Worm (Caenorhabditis elegans) whole organism, L2 larva: ENCODE measurements around the gene H03G16.6.

Experiments
- C34F6.9 ChIP-seq: fragments of 150-350 bp; optimal IDR thresholded peaks from 2 replicates; lab custom pipeline; 2014; ENCODE audit warnings: missing biosample characterization, missing genetic modification characterization
- F13H6.1 ChIP-seq: sonication (generic microtip); optimal IDR thresholded peaks from 2 replicates; lab custom pipeline; 2016; ENCODE audit warnings: missing genetic modification characterization, missing compliant biosample characterization
- R02D3.7 ChIP-seq: fragments of 150-350 bp; optimal IDR thresholded peaks from 2 replicates; lab custom pipeline; 2014; ENCODE audit warnings: missing biosample characterization, missing genetic modification characterization
- Y55F3AM.14 ChIP-seq: fragments of 200-800 bp; sonication (Bioruptor generic); optimal IDR thresholded peaks from 2 replicates; lab custom pipeline; 2018; ENCODE audit warnings: mild to moderate bottlenecking, missing genetic modification characterization, missing compliant biosample characterization
- ZK546.5 ChIP-seq: sonication (generic microtip); optimal IDR thresholded peaks from 2 replicates; lab custom pipeline; 2017; ENCODE audit warnings: missing biosample characterization, missing genetic modification characterization
- alr-1 ChIP-seq: fragments of 150-350 bp; optimal IDR thresholded peaks from 2 replicates; lab custom pipeline; 2014; ENCODE audit warnings: missing biosample characterization, missing genetic modification characterization
- aly-2 ChIP-seq: fragments of 150-350 bp; optimal IDR thresholded peaks from 2 replicates; lab custom pipeline; 2014; ENCODE audit warnings: missing biosample characterization, missing genetic modification characterization
- blmp-1 ChIP-seq: sonication (generic microtip); optimal IDR thresholded peaks from 2 replicates; lab custom pipeline; 2017; ENCODE audit warnings: missing genetic modification characterization, mild to moderate bottlenecking, missing compliant biosample characterization, antibody characterized with exemption, moderate library complexity; ENCODE audit not compliant: insufficient read depth
- ceh-16 ChIP-seq: fragments of 150-350 bp; optimal IDR thresholded peaks from 2 replicates; lab custom pipeline; 2014; ENCODE audit warnings: missing biosample characterization, missing genetic modification characterization
- ceh-82 ChIP-seq: fragments of 150-350 bp; optimal IDR thresholded peaks from 2 replicates; lab custom pipeline; 2014; ENCODE audit warnings: missing biosample characterization, missing genetic modification characterization
- crh-2 ChIP-seq: sonication (generic microtip); optimal IDR thresholded peaks from 2 replicates; lab custom pipeline; 2017; ENCODE audit warnings: missing biosample characterization, missing genetic modification characterization
- dmd-4 ChIP-seq: sonication (generic microtip); optimal IDR thresholded peaks from 2 replicates; lab custom pipeline; 2017; ENCODE audit warnings: missing biosample characterization, missing genetic modification characterization
- egl-27 ChIP-seq: sonication (generic microtip); optimal IDR thresholded peaks from 3 replicates; lab custom pipeline; 2017; ENCODE audit warnings: missing biosample characterization, missing genetic modification reagents, missing genetic modification characterization
- elt-1 ChIP-seq: fragments of 150-350 bp; optimal IDR thresholded peaks from 2 replicates; lab custom pipeline; 2014; ENCODE audit warnings: missing biosample characterization, missing genetic modification characterization
- fos-1 ChIP-seq: fragments of 150-350 bp; optimal IDR thresholded peaks from 2 replicates; lab custom pipeline; 2014; ENCODE audit warnings: missing biosample characterization, missing genetic modification characterization
- gmeb-1 ChIP-seq: fragments of 150-350 bp; optimal IDR thresholded peaks from 2 replicates; lab custom pipeline; 2014; ENCODE audit warnings: missing biosample characterization, missing genetic modification characterization
- lin-11 ChIP-seq: fragments of 150-350 bp; sonication (generic microtip); optimal IDR thresholded peaks from 2 replicates; lab custom pipeline; 2014; ENCODE audit warnings: missing biosample characterization, missing genetic modification characterization, inconsistent platforms, mixed read lengths
- lin-13 ChIP-seq: fragments of 150-350 bp; optimal IDR thresholded peaks from 2 replicates; lab custom pipeline; 2014; ENCODE audit warnings: missing biosample characterization, missing genetic modification reagents, missing genetic modification characterization
- lin-39 ChIP-seq: fragments of 150-350 bp; optimal IDR thresholded peaks from 2 replicates; lab custom pipeline; 2014; ENCODE audit warnings: missing biosample characterization, missing genetic modification reagents, missing genetic modification characterization
- lsy-2 ChIP-seq, 2 experiments: fragments of 150-350 bp in 1 of 2; sonication (generic microtip) in 1 of 2; optimal IDR thresholded peaks; 2 replicates each; lab custom pipeline; 2014 to 2017; ENCODE audit warnings: missing biosample characterization in 2 of 2, missing genetic modification characterization in 2 of 2
- mab-5 ChIP-seq: fragments of 150-350 bp; optimal IDR thresholded peaks from 2 replicates; lab custom pipeline; 2014; ENCODE audit warnings: missing biosample characterization, missing genetic modification characterization
- mbf-1 ChIP-seq: sonication (generic microtip); optimal IDR thresholded peaks from 2 replicates; lab custom pipeline; 2017; ENCODE audit warnings: missing biosample characterization, missing genetic modification characterization
- mdl-1 ChIP-seq, 2 experiments: fragments of 150-350 bp in 1 of 2; sonication (generic microtip) in 1 of 2; optimal IDR thresholded peaks; 2 replicates each; lab custom pipeline; 2017; ENCODE audit warnings: missing biosample characterization in 2 of 2, missing genetic modification characterization in 2 of 2
- nhr-10 ChIP-seq: sonication (generic microtip); optimal IDR thresholded peaks from 2 replicates; lab custom pipeline; 2017; ENCODE audit warnings: missing biosample characterization, missing genetic modification characterization
- nhr-11 ChIP-seq: fragments of 150-350 bp; optimal IDR thresholded peaks from 2 replicates; lab custom pipeline; 2014; ENCODE audit warnings: missing biosample characterization, missing genetic modification characterization
- nhr-12 ChIP-seq: fragments of 150-350 bp; optimal IDR thresholded peaks from 2 replicates; lab custom pipeline; 2014; ENCODE audit warnings: missing biosample characterization, missing genetic modification characterization
- nhr-129 ChIP-seq: fragments of 150-350 bp; optimal IDR thresholded peaks from 2 replicates; lab custom pipeline; 2014; ENCODE audit warnings: missing biosample characterization, missing genetic modification characterization
- nhr-21 ChIP-seq: fragments of 150-350 bp; optimal IDR thresholded peaks from 2 replicates; lab custom pipeline; 2014; ENCODE audit warnings: missing biosample characterization, missing genetic modification characterization
- nhr-23 ChIP-seq: fragments of 150-350 bp; optimal IDR thresholded peaks from 2 replicates; lab custom pipeline; 2014; ENCODE audit warnings: missing biosample characterization, missing genetic modification reagents, missing genetic modification characterization
- nhr-237 ChIP-seq: fragments of 150-350 bp; optimal IDR thresholded peaks from 2 replicates; lab custom pipeline; 2014; ENCODE audit warnings: missing biosample characterization, missing genetic modification characterization
- nhr-25 ChIP-seq: fragments of 150-350 bp; sonication (generic microtip); optimal IDR thresholded peaks from 3 replicates; lab custom pipeline; 2014; ENCODE audit warnings: missing biosample characterization, missing genetic modification characterization
- nhr-6 ChIP-seq: fragments of 150-350 bp; optimal IDR thresholded peaks from 2 replicates; lab custom pipeline; 2014; ENCODE audit warnings: missing biosample characterization, missing genetic modification characterization
- nhr-77 ChIP-seq: fragments of 150-350 bp; optimal IDR thresholded peaks from 2 replicates; lab custom pipeline; 2014; ENCODE audit warnings: missing biosample characterization, missing genetic modification characterization
- peb-1 ChIP-seq: fragments of 150-350 bp; optimal IDR thresholded peaks from 2 replicates; lab custom pipeline; 2014; ENCODE audit warnings: missing biosample characterization, missing genetic modification characterization
- sem-4 ChIP-seq: fragments of 150-350 bp; optimal IDR thresholded peaks from 2 replicates; lab custom pipeline; 2014; ENCODE audit warnings: missing biosample characterization, missing genetic modification reagents, missing genetic modification characterization
- skn-1 ChIP-seq: sonication (generic microtip); optimal IDR thresholded peaks from 2 replicates; lab custom pipeline; 2017; ENCODE audit warnings: missing biosample characterization, missing genetic modification characterization
- sma-3 ChIP-seq: sonication (generic microtip); optimal IDR thresholded peaks from 2 replicates; lab custom pipeline; 2016; ENCODE audit warnings: missing genetic modification reagents, missing genetic modification characterization, missing compliant biosample characterization
- sma-9 ChIP-seq, 2 experiments: fragments of 150-350 bp in 1 of 2; sonication (generic microtip) in 1 of 2; optimal IDR thresholded peaks; 2 replicates each; lab custom pipeline; 2014 to 2016; ENCODE audit warnings: missing genetic modification characterization in 2 of 2, mild to moderate bottlenecking in 1 of 2, missing biosample characterization in 1 of 2, missing compliant biosample characterization in 1 of 2, missing genetic modification reagents in 1 of 2, moderate library complexity in 1 of 2
- snpc-4 ChIP-seq: fragments of 150-350 bp; optimal IDR thresholded peaks from 2 replicates; lab custom pipeline; 2014; ENCODE audit warnings: missing biosample characterization, missing genetic modification characterization
- unc-39 ChIP-seq: fragments of 150-350 bp; optimal IDR thresholded peaks from 2 replicates; lab custom pipeline; 2014; ENCODE audit warnings: missing biosample characterization, missing genetic modification characterization
- unc-55 ChIP-seq: fragments of 150-350 bp; sonication (generic microtip); optimal IDR thresholded peaks from 3 replicates; lab custom pipeline; 2014; ENCODE audit warnings: missing biosample characterization, missing genetic modification reagents, missing genetic modification characterization
- unc-62 ChIP-seq: fragments of 150-350 bp; optimal IDR thresholded peaks from 2 replicates; lab custom pipeline; 2014; ENCODE audit warnings: missing biosample characterization, missing genetic modification reagents, missing genetic modification characterization
- zag-1 ChIP-seq: fragments of 150-350 bp; optimal IDR thresholded peaks from 2 replicates; lab custom pipeline; 2014; ENCODE audit warnings: missing biosample characterization, missing genetic modification characterization
- ztf-1 ChIP-seq: fragments of 200-800 bp; sonication (Bioruptor generic); conservative IDR thresholded peaks from 2 replicates; pipeline ENCODE4 v1.3.6; 2022; ENCODE audit warnings: missing genetic modification characterization, missing compliant biosample characterization
- ztf-4 ChIP-seq: fragments of 150-350 bp; optimal IDR thresholded peaks from 2 replicates; lab custom pipeline; 2014; ENCODE audit warnings: missing biosample characterization, missing genetic modification characterization

H03G16.6 gene

ce11 chrX:15096277-15096676 is 43.8 kb downstream of the H03G16.6 start:
- peak; percentile 30 for TF ChIP-seq fos-1
- TF ChIP-seq mbf-1 (tag; lab: Kevin White, UChicago) = no peak
- TF ChIP-seq ceh-16 = no peak
- no peak for TF ChIP-seq Y55F3AM.14 (GFP tag; lab: Kevin White, UChicago)

ce11 chrX:15097763-15098162 is 45.3 kb downstream of the H03G16.6 start, which contains the start of gene F09B12.3:
F09B12.3 (minus strand) TSS chrX:15097954.
- TF ChIP-seq unc-55 (GFP tag; lab: Kevin White, UChicago) (no peak), ceh-16 (no peak), zag-1 (tag; lab: Kevin White, UChicago) (no peak), crh-2 (tag; lab: Kevin White, UChicago) (peak; percentile 29), lin-13 (GFP tag; lab: Kevin White, UChicago) (no peak), aly-2 (tag; lab: Kevin White, UChicago) (no peak), nhr-23 (tag; lab: Kevin White, UChicago) (no peak), ztf-1 (GFP tag; lab: Robert Waterston, UW) (no peak), ceh-82 (tag; lab: Kevin White, UChicago) (no peak), nhr-11 (tag; lab: Kevin White, UChicago) (no peak), elt-1 (tag; lab: Kevin White, UChicago) (no peak), nhr-129 (no peak), snpc-4 (no peak), sma-9 (GFP tag; optimal IDR thresholded peaks at IDR 0.05; lab: Kevin White, UChicago) (peak; percentile 12), sma-9 (tag; optimal IDR thresholded peaks at IDR 0.05; lab: Kevin White, UChicago) (no peak), gmeb-1 (tag; lab: Kevin White, UChicago) (peak; percentile 32), lin-11 (no peak), Y55F3AM.14 (GFP tag; lab: Kevin White, UChicago) (no peak), ztf-4 (no peak), peb-1 (tag; lab: Kevin White, UChicago) (no peak), nhr-10 (tag; lab: Kevin White, UChicago) (no peak), mab-5 (tag; lab: Kevin White, UChicago) (no peak), nhr-21 (tag; lab: Kevin White, UChicago) (no peak), mdl-1 (tag; optimal IDR thresholded peaks at IDR 0.05; lab: Kevin White, UChicago) (no peak), nhr-77 (tag; lab: Kevin White, UChicago) (no peak), sma-3 (no peak), skn-1 (tag; lab: Kevin White, UChicago) (no peak), fos-1 (peak; percentile 92), blmp-1 (tag; lab: Kevin White, UChicago) (no peak), mbf-1 (tag; lab: Kevin White, UChicago) (no peak), nhr-25 (no peak), unc-39 (tag; lab: Kevin White, UChicago) (no peak), alr-1 (tag; lab: Kevin White, UChicago) (no peak), nhr-237 (tag; lab: Kevin White, UChicago) (no peak), sem-4 (tag; lab: Kevin White, UChicago) (no peak), lin-39 (tag; lab: Kevin White, UChicago) (no peak)

- peak in 1 of 2 experiments; percentile 43 for TF ChIP-seq lsy-2 (tag; optimal IDR thresholded peaks at IDR 0.05; lab: Kevin White, UChicago)
- no peak for TF ChIP-seq egl-27
- no peak for TF ChIP-seq Y55F3AM.14 (GFP tag; lab: Kevin White, UChicago)
- TF ChIP-seq R02D3.7 = no peak
- TF ChIP-seq C34F6.9 (tag; lab: Kevin White, UChicago) = peak; percentile 48
- TF ChIP-seq aly-2 (tag; lab: Kevin White, UChicago) = no peak
- peak; percentile 90 for TF ChIP-seq fos-1
- TF ChIP-seq mdl-1 (tag; optimal IDR thresholded peaks at IDR 0.05; lab: Kevin White, UChicago) = no peak
- peak; percentile 40 for TF ChIP-seq snpc-4
- peak; percentile 34 for TF ChIP-seq sem-4 (tag; lab: Kevin White, UChicago)
- peak; percentile 29 for TF ChIP-seq lin-11
- TF ChIP-seq nhr-12 = no peak
- TF ChIP-seq ceh-16 = no peak
- TF ChIP-seq sma-9 (GFP tag; optimal IDR thresholded peaks at IDR 0.05; lab: Kevin White, UChicago) = peak; percentile 60
- no peak for TF ChIP-seq sma-9 (tag; optimal IDR thresholded peaks at IDR 0.05; lab: Kevin White, UChicago)
- peak; percentile 57 for TF ChIP-seq crh-2 (tag; lab: Kevin White, UChicago)
- TF ChIP-seq lin-13 (GFP tag; lab: Kevin White, UChicago) = no peak
- TF ChIP-seq mbf-1 (tag; lab: Kevin White, UChicago) = no peak
- no peak for TF ChIP-seq unc-62 (GFP tag; lab: Kevin White, UChicago)
- TF ChIP-seq F13H6.1 (tag; lab: Kevin White, UChicago) = peak; percentile 68
- TF ChIP-seq dmd-4 (tag; lab: Kevin White, UChicago) = no peak
- no peak for TF ChIP-seq unc-39 (tag; lab: Kevin White, UChicago)
- TF ChIP-seq unc-55 (GFP tag; lab: Kevin White, UChicago) = peak; percentile 59
- no peak for TF ChIP-seq skn-1 (tag; lab: Kevin White, UChicago)
- no peak for TF ChIP-seq blmp-1 (tag; lab: Kevin White, UChicago)
- no peak for TF ChIP-seq sma-3
- no peak for TF ChIP-seq peb-1 (tag; lab: Kevin White, UChicago)
- no peak for TF ChIP-seq ZK546.5
- peak; percentile 74 for TF ChIP-seq nhr-129
- no peak for TF ChIP-seq nhr-77 (tag; lab: Kevin White, UChicago)
- no peak for TF ChIP-seq nhr-6
- no peak for TF ChIP-seq mab-5 (tag; lab: Kevin White, UChicago)
- no peak for TF ChIP-seq ztf-4
- no peak for TF ChIP-seq elt-1 (tag; lab: Kevin White, UChicago)
- TF ChIP-seq lin-39 (tag; lab: Kevin White, UChicago) = no peak
These were observed 48.0 kb downstream of the H03G16.6 start, which contains the start of gene dhhc-1 for ce11 chrX:15100369-15100963. dhhc-1 (minus strand) TSS chrX:15100419.
